Worm (Caenorhabditis elegans) whole organism, midembryonic: ENCODE data around the gene spp-5.

Source experiments
- T22C8.4 ChIP-seq: fragments of 200-800 bp; sonication (Bioruptor generic); IDR thresholded peaks from 2 replicates; pipeline ENCODE4 v1.3.6; 2022; ENCODE audit warnings: missing genetic modification characterization, missing compliant biosample characterization
- cog-1 ChIP-seq: sonication (generic microtip); optimal IDR thresholded peaks from 2 replicates; lab custom pipeline; 2016; ENCODE audit warnings: missing genetic modification characterization, missing compliant biosample characterization
- flt-1 ChIP-seq: fragments of 200-800 bp; sonication (Bioruptor generic); IDR thresholded peaks from 2 replicates; pipeline ENCODE4 v1.3.6; 2022; ENCODE audit warnings: missing genetic modification characterization, missing compliant biosample characterization
- klf-2 ChIP-seq: fragments of 200-800 bp; sonication (Bioruptor generic); conservative IDR thresholded peaks from 2 replicates; pipeline ENCODE4 v1.3.6; 2022; ENCODE audit warnings: missing genetic modification reagents, missing genetic modification characterization, missing compliant biosample characterization
- med-1 ChIP-seq: sonication (generic microtip); optimal IDR thresholded peaks from 2 replicates; lab custom pipeline; 2017; ENCODE audit warnings: missing genetic modification characterization, mild to moderate bottlenecking, missing compliant biosample characterization, antibody characterized with exemption, missing genetic modification reagents; ENCODE audit not compliant: insufficient read depth
- ref-1 ChIP-seq: fragments of 200-800 bp; sonication (Bioruptor generic); conservative IDR thresholded peaks from 2 replicates; pipeline ENCODE4 v1.3.6; 2022; ENCODE audit warnings: missing genetic modification reagents, missing genetic modification characterization, missing compliant biosample characterization
- tab-1 ChIP-seq: fragments of 200-800 bp; sonication (Bioruptor generic); IDR thresholded peaks from 2 replicates; pipeline ENCODE4 v1.3.6; 2022; ENCODE audit warnings: missing genetic modification characterization, missing compliant biosample characterization
- ztf-23 ChIP-seq: fragments of 200-800 bp; sonication (Bioruptor generic); IDR thresholded peaks from 2 replicates; pipeline ENCODE4 v1.3.6; 2022; ENCODE audit warnings: missing genetic modification reagents, missing genetic modification characterization, missing compliant biosample characterization
- ztf-29 ChIP-seq: fragments of 200-800 bp; sonication (Bioruptor generic); IDR thresholded peaks from 2 replicates; pipeline ENCODE4 v1.3.6; 2022; ENCODE audit warnings: missing genetic modification reagents, missing genetic modification characterization, missing compliant biosample characterization

spp-5 gene

DNA sequence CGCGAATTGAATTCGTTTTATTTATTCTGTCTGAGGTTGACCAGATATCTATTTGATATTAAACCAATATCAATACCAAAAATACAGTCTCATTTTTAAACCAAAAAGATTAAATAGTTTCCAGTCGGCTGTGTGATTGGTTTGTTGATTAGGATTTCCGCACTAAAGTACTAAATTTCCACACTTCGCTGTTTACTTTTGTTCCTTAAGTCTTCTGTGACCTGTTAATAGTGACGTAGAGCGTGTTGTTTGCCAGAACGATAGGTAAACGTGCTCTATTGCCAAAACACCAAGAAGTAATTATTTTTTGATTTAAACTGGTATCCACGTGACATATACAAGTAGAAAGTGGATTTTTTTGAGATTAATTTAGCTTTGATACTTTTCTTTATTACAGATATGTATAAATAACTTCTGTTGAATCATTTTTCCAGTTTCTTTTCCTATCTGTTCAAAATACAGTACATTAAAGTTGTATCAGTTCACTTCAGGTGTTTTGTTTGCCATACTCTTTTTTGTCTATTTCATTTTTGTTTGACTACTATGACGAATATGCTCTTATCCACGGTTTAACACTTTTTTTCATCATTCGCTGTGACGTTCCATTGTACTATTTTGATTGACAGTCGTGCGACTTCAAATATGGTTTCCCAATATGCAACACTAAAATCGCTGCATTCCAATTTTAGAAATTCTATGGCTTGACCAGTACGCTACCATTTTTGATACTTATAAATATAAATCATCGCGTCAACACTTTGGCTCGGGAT, 29.1 kb downstream of the spp-5 start:
- no peak for TF ChIP-seq cog-1

DNA sequence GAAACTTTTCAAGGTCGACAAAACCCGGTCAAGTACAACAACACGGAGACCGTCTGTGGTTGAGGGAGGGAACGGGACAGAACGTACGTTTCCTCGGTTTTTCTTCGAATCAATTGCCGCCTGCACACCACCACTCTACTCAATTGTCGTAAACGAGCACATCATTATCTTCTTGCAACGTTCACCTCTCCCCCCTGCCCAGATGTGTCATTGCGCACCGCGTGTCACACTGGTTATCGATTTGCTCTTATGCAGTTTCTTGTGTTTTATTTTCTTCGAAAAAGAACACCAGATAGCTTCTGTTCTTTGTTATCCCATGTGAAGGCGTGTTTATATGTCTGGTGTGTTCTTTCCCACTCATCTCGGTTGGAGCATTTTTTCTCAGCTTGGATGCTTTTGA, 30.6 kb downstream of the spp-5 start:
- TF ChIP-seq med-1 (no peak), T22C8.4 (GFP tag; lab: Robert Waterston, UW) (no peak), klf-2 (GFP tag; lab: Robert Waterston, UW) (no peak), ztf-29 (GFP tag; lab: Robert Waterston, UW) (no peak), ztf-23 (no peak)

DNA sequence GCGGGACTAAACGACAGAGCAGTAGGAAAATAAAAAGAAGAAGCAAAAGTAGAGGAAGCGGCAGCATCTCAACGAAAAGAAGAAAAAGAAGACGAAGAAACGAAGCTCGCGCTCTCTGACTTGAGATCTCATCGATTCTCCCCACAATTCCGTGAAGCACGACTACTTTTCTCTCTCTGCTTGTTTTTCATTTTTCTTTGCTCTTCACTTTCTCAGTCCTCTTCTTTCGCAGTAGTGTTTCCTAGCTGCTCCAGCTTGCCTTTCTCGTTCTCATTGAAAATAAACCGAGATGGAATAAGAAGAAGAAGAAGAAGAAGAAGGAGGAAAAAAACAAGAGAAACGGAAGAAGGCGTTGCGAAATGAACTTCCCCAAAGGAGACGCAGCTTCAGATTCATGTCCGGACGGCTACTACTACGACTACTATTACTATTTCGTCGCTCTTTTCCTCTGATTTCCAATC, 35.4 kb downstream of the spp-5 start:
- TF ChIP-seq ztf-23 = no peak
- TF ChIP-seq T22C8.4 (GFP tag; lab: Robert Waterston, UW) = no peak
- no peak for TF ChIP-seq ztf-29 (GFP tag; lab: Robert Waterston, UW)
- TF ChIP-seq tab-1 = no peak
- TF ChIP-seq ref-1 (GFP tag; lab: Robert Waterston, UW) = no peak
- no peak for TF ChIP-seq cog-1
- no peak for TF ChIP-seq med-1

DNA sequence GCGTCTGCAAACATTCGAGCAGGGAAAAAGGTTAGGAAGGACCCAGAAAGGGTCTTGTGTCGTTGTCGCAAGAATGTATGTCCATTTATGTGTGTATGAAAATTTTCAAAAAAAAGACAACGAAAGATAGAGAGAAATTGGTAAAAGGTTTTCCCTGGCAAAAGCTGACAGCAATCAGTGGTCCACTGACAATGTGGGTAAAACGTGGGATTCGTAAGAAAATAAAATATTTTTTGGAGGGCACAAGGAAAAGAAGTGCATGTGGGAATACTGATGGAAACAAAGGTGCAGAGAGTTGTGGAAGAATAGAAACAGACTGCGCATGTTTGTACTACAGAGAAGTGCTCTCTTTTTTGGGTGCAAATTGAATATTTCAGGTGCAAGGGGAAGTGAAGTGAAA, 37.0 kb downstream of the spp-5 start:
- no peak for TF ChIP-seq ref-1 (GFP tag; lab: Robert Waterston, UW)
- TF ChIP-seq flt-1 = no peak
- TF ChIP-seq klf-2 (GFP tag; lab: Robert Waterston, UW) = no peak
- TF ChIP-seq T22C8.4 (GFP tag; lab: Robert Waterston, UW) = no peak
- TF ChIP-seq ztf-23 = no peak
- TF ChIP-seq med-1 = no peak
- no peak for TF ChIP-seq cog-1
- no peak for TF ChIP-seq tab-1
- TF ChIP-seq ztf-29 (GFP tag; lab: Robert Waterston, UW) = no peak

DNA sequence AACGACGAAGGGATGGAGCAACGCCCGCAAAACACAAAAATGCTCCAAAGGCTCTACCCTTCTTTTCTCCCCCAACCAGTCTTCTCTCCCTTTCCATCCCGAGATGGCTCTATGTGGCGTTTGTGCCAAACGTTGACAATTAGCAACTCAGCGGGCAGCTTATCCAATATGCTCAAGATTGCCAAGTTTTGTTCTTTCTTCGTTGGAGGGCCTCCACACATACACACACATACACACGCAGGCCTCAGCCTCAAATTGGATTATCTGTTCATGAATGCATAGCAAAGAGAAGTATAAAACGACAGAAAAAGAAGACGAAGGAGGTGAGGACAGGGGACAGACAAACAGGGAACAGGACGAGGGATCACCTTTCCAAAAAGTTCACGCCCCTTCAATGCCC, 38.8 kb downstream of the spp-5 start:
- no peak for TF ChIP-seq ztf-23
- TF ChIP-seq klf-2 (GFP tag; lab: Robert Waterston, UW) = no peak
- no peak for TF ChIP-seq ztf-29 (GFP tag; lab: Robert Waterston, UW)
- TF ChIP-seq tab-1 = no peak
- no peak for TF ChIP-seq T22C8.4 (GFP tag; lab: Robert Waterston, UW)
- TF ChIP-seq cog-1 = no peak
- no peak for TF ChIP-seq flt-1
- TF ChIP-seq med-1 = no peak
- TF ChIP-seq ref-1 (GFP tag; lab: Robert Waterston, UW) = no peak

DNA sequence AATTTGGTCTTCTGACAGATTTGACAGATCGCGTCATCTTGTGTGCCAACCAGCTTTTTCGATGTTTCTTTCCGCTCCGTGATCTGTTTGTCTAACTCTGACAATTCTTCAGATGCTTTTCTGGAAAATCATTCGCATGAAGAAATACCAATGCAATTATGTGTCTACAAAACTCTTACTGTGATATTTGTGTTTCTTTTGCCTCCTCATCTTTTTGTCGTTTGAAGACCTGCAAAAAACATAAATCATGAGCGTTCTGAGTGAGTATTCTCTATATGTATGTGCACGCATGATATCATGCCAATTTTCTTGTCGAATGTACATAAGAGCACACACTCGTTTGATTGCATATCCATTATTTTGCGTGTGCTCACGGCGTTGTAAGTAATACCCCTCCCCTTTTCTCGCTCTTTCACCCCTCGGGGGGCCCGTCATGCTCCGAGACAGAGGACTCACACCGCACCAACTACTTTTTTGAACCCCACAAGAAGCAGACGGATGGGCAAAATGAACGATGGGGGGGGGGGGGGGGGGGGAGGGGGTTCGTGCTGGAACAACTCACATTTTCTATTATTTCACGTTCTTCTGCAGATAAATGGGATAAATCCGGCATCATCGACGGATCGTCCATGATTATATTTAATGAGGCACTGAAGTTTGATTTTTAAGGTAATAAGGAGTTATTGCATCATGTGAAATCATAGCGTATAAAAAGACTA, 40.3 kb downstream of the spp-5 start, which contains the start of gene unc-10:
unc-10 (minus strand) TSS at position 652 of the 719 bp plus-strand sequence.
- TF ChIP-seq tab-1 (no peak), flt-1 (no peak), T22C8.4 (GFP tag; lab: Robert Waterston, UW) (no peak), ztf-23 (no peak), ztf-29 (GFP tag; lab: Robert Waterston, UW) (no peak), ref-1 (GFP tag; lab: Robert Waterston, UW) (no peak), cog-1 (no peak), med-1 (no peak), klf-2 (GFP tag; lab: Robert Waterston, UW) (no peak)

DNA sequence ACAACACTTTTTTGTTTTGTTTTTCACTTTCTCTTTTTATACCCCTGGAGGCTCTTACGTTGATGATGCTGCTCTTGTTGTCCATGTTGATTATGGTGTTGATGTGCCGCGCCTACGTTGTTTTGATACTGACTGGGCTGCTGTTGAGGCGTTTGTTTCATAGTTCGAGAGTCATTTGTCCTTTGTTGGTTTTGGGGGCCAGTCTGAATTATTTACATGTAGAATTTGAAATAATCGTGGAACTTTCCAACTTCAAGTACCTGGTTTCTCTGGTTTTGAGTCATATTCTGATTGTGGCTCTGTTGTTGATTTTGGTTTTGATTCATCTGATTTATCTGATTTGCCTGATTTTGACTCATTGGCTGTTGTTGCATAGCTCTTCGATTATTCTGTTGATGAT, 42.1 kb downstream of the spp-5 start:
- TF ChIP-seq cog-1 = no peak
- no peak for TF ChIP-seq klf-2 (GFP tag; lab: Robert Waterston, UW)
- no peak for TF ChIP-seq ztf-23
- no peak for TF ChIP-seq med-1
- TF ChIP-seq tab-1 = no peak
- TF ChIP-seq ref-1 (GFP tag; lab: Robert Waterston, UW) = no peak
- no peak for TF ChIP-seq T22C8.4 (GFP tag; lab: Robert Waterston, UW)
- no peak for TF ChIP-seq flt-1
- TF ChIP-seq ztf-29 (GFP tag; lab: Robert Waterston, UW) = no peak

DNA sequence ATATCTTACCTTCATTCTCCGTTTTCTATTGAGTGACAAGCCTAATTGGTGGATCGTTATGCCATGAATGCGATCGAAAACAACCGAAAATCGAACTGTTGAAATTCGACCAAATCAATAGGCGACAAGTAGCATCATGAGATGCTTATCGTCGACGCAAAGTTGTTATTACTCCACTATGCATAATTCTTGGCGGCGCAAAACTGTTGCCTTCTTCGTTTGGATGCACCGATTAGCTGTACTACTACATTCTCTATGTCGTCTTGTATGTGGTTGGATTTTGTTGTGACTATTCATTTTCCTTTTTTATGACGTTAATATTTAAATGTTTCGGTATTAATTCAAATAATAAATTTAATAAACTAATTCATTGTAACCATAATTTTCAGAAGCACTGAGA, 48.2 kb downstream of the spp-5 start, which contains the start of gene F46H5.11:
F46H5.11 (minus strand) TSS at position 101 of the 400 bp plus-strand sequence.
- TF ChIP-seq ztf-29 (GFP tag; lab: Robert Waterston, UW) = no peak
- no peak for TF ChIP-seq med-1
- no peak for TF ChIP-seq tab-1
- no peak for TF ChIP-seq T22C8.4 (GFP tag; lab: Robert Waterston, UW)
- TF ChIP-seq ref-1 (GFP tag; lab: Robert Waterston, UW) = no peak
- TF ChIP-seq ztf-23 = no peak
- no peak for TF ChIP-seq klf-2 (GFP tag; lab: Robert Waterston, UW)
- no peak for TF ChIP-seq flt-1
- TF ChIP-seq cog-1 = no peak
